Worm (Caenorhabditis elegans): ENCODE measurements around the gene F22F7.12.

- TF ChIP-seq ceh-22 (tag; optimal IDR thresholded peaks at IDR 0.05) (no peak), T23F11.4 (GFP tag; optimal IDR thresholded peaks at IDR 0.05) (no peak), ceh-19 (GFP tag; optimal IDR thresholded peaks at IDR 0.05) (no peak), ceh-45 (GFP tag; IDR thresholded peaks at IDR 0.05) (no peak), nhr-11 (tag; optimal IDR thresholded peaks at IDR 0.05) (no peak), unc-55 (GFP tag; optimal IDR thresholded peaks at IDR 0.05) (no peak), pros-1 (tag; optimal IDR thresholded peaks at IDR 0.05) (no peak), F13H6.1 (tag; optimal IDR thresholded peaks at IDR 0.05) (no peak), fkh-10 (GFP tag; optimal IDR thresholded peaks at IDR 0.05) (no peak)
These were observed 43.6 kb upstream of the F22F7.12 start, which contains the start of gene Y5H2B.3 for ce11 chrV:2187864-2188345.
